Fruit fly (Drosophila melanogaster): ENCODE data around the gene Syt12.
A peak's percentile ranks its signal among the peaks of the same experiment; 100 is the strongest.

Gene Syt12

dm6 chrX:13374979-13375378 lies 15.9 kb downstream of the Syt12 start:
- TF ChIP-seq psq (GFP tag; optimal IDR thresholded peaks at IDR 0.05) (no peak), Rel (GFP tag; optimal IDR thresholded peaks at IDR 0.05) (no peak), Rel (tag; optimal IDR thresholded peaks at IDR 0.05) (no peak), sage (GFP tag; optimal IDR thresholded peaks at IDR 0.05) (no peak), foxo (GFP tag; optimal IDR thresholded peaks at IDR 0.05) (no peak), ey (GFP tag; optimal IDR thresholded peaks at IDR 0.05) (no peak), Vsx2 (GFP tag; optimal IDR thresholded peaks at IDR 0.05; ENCODE audit: partially characterized antibody) (no peak), brk (GFP tag; optimal IDR thresholded peaks at IDR 0.05) (no peak), Hr83 (GFP tag; optimal IDR thresholded peaks at IDR 0.05; ENCODE audit: poor library complexity, severe bottlenecking) (no peak), CrebA (GFP tag; optimal IDR thresholded peaks at IDR 0.05; ENCODE audit: borderline replicate concordance) (no peak), Dfd (GFP tag; optimal IDR thresholded peaks at IDR 0.05) (no peak), HLH106 (tag; optimal IDR thresholded peaks at IDR 0.05) (no peak), Hr78 (GFP tag; optimal IDR thresholded peaks at IDR 0.05) (no peak), Dif (GFP tag; optimal IDR thresholded peaks at IDR 0.05; ENCODE audit: partially characterized antibody) (no peak), Abd-B (GFP tag; optimal IDR thresholded peaks at IDR 0.05) (no peak), lola (GFP tag; optimal IDR thresholded peaks at IDR 0.05) (no peak), Mio (GFP tag; optimal IDR thresholded peaks at IDR 0.05) (no peak), fru (GFP tag; optimal IDR thresholded peaks at IDR 0.05) (no peak)

- no peak for TF ChIP-seq brk (GFP tag; optimal IDR thresholded peaks at IDR 0.05)
- TF ChIP-seq Rel (GFP tag; optimal IDR thresholded peaks at IDR 0.05) = no peak
- TF ChIP-seq Rel (tag; optimal IDR thresholded peaks at IDR 0.05) = no peak
- TF ChIP-seq CG9705 (GFP tag; optimal IDR thresholded peaks at IDR 0.05) = no peak
- no peak for TF ChIP-seq Hr83 (GFP tag; optimal IDR thresholded peaks at IDR 0.05; ENCODE audit: poor library complexity, severe bottlenecking)
- TF ChIP-seq ey (GFP tag; optimal IDR thresholded peaks at IDR 0.05) = no peak
- no peak for TF ChIP-seq Dfd (GFP tag; optimal IDR thresholded peaks at IDR 0.05)
- no peak for TF ChIP-seq Myc (optimal IDR thresholded peaks at IDR 0.05)
- no peak for TF ChIP-seq Abd-B (GFP tag; optimal IDR thresholded peaks at IDR 0.05)
- TF ChIP-seq usp (GFP tag; optimal IDR thresholded peaks at IDR 0.05) = no peak
- no peak for TF ChIP-seq fru (GFP tag; optimal IDR thresholded peaks at IDR 0.05)
- TF ChIP-seq br (GFP tag; optimal IDR thresholded peaks at IDR 0.05) = no peak
- no peak for TF ChIP-seq dsf (GFP tag; optimal IDR thresholded peaks at IDR 0.05; ENCODE audit: borderline replicate concordance)
- no peak for TF ChIP-seq dl (GFP tag; optimal IDR thresholded peaks at IDR 0.05; ENCODE audit: insufficient read depth in 1 of 2, partially characterized antibody in 2 of 2)
Measured at dm6 chrX:13375489-13375997, 16.5 kb downstream of the Syt12 start.

- TF ChIP-seq foxo (GFP tag; optimal IDR thresholded peaks at IDR 0.05) (peak in 1 of 2 experiments; percentile 57), rgr (GFP tag; optimal IDR thresholded peaks at IDR 0.05) (peak; percentile 51), psq (GFP tag; optimal IDR thresholded peaks at IDR 0.05) (peak; percentile 22), ey (GFP tag; optimal IDR thresholded peaks at IDR 0.05) (peak; percentile 34), tai (GFP tag; optimal IDR thresholded peaks at IDR 0.05) (peak; percentile 1), CG32264 (GFP tag; optimal IDR thresholded peaks at IDR 0.05) (no peak), sv (GFP tag; optimal IDR thresholded peaks at IDR 0.05) (peak; percentile 0), lola (GFP tag; optimal IDR thresholded peaks at IDR 0.05) (no peak), h (GFP tag; optimal IDR thresholded peaks at IDR 0.05) (peak; percentile 50), Abd-B (GFP tag; optimal IDR thresholded peaks at IDR 0.05) (no peak), Myc (optimal IDR thresholded peaks at IDR 0.05) (no peak), Dfd (GFP tag; optimal IDR thresholded peaks at IDR 0.05) (no peak), fru (GFP tag; optimal IDR thresholded peaks at IDR 0.05) (peak; percentile 55), HLH106 (tag; optimal IDR thresholded peaks at IDR 0.05) (no peak), dsf (GFP tag; optimal IDR thresholded peaks at IDR 0.05; ENCODE audit: borderline replicate concordance) (no peak), sage (GFP tag; optimal IDR thresholded peaks at IDR 0.05) (no peak), Vsx2 (GFP tag; optimal IDR thresholded peaks at IDR 0.05; ENCODE audit: partially characterized antibody) (no peak), jim (GFP tag; optimal IDR thresholded peaks at IDR 0.05) (no peak)
Measured at dm6 chrX:13376520-13376919, 17.5 kb downstream of the Syt12 start.

- TF ChIP-seq usp (GFP tag; optimal IDR thresholded peaks at IDR 0.05) (no peak), Hnf4 (GFP tag; optimal IDR thresholded peaks at IDR 0.05) (peak; percentile 87), woc (GFP tag; optimal IDR thresholded peaks at IDR 0.05) (no peak), jim (GFP tag; optimal IDR thresholded peaks at IDR 0.05) (peak; percentile 32), rgr (GFP tag; optimal IDR thresholded peaks at IDR 0.05) (peak; percentile 73), lola (GFP tag; optimal IDR thresholded peaks at IDR 0.05) (no peak), h (GFP tag; optimal IDR thresholded peaks at IDR 0.05) (peak; percentile 63), dmrt93B (GFP tag; optimal IDR thresholded peaks at IDR 0.05) (no peak), pan (optimal IDR thresholded peaks at IDR 0.05) (no peak), dsf (GFP tag; optimal IDR thresholded peaks at IDR 0.05; ENCODE audit: borderline replicate concordance) (no peak), br (GFP tag; optimal IDR thresholded peaks at IDR 0.05) (peak; percentile 53), HLH106 (tag; optimal IDR thresholded peaks at IDR 0.05) (peak; percentile 19), Mio (GFP tag; optimal IDR thresholded peaks at IDR 0.05) (no peak), sage (GFP tag; optimal IDR thresholded peaks at IDR 0.05) (peak; percentile 39), Vsx2 (GFP tag; optimal IDR thresholded peaks at IDR 0.05; ENCODE audit: partially characterized antibody) (no peak), fru (GFP tag; optimal IDR thresholded peaks at IDR 0.05) (peak; percentile 52), Dfd (GFP tag; optimal IDR thresholded peaks at IDR 0.05) (no peak), dl (GFP tag; optimal IDR thresholded peaks at IDR 0.05; ENCODE audit: insufficient read depth in 1 of 2, partially characterized antibody in 2 of 2) (no peak), Jra (GFP tag; optimal IDR thresholded peaks at IDR 0.05) (peak; percentile 28), GATAd (GFP tag; optimal IDR thresholded peaks at IDR 0.05) (peak; percentile 44), OdsH (GFP tag; optimal IDR thresholded peaks at IDR 0.05) (peak; percentile 23), Dif (GFP tag; optimal IDR thresholded peaks at IDR 0.05; ENCODE audit: partially characterized antibody) (no peak), sv (GFP tag; optimal IDR thresholded peaks at IDR 0.05) (peak; percentile 63), tai (GFP tag; optimal IDR thresholded peaks at IDR 0.05) (peak; percentile 66), psq (GFP tag; optimal IDR thresholded peaks at IDR 0.05) (peak; percentile 53), CG9705 (GFP tag; optimal IDR thresholded peaks at IDR 0.05) (no peak), Abd-B (GFP tag; optimal IDR thresholded peaks at IDR 0.05) (no peak), Myc (optimal IDR thresholded peaks at IDR 0.05) (no peak), brk (GFP tag; optimal IDR thresholded peaks at IDR 0.05) (no peak), CG32264 (GFP tag; optimal IDR thresholded peaks at IDR 0.05) (no peak), Rel (GFP tag; optimal IDR thresholded peaks at IDR 0.05) (no peak), Rel (tag; optimal IDR thresholded peaks at IDR 0.05) (peak; percentile 44), Hr78 (GFP tag; optimal IDR thresholded peaks at IDR 0.05) (no peak)
Measured at dm6 chrX:13383770-13384169, 24.7 kb downstream of the Syt12 start.

Data from whole organism, wandering third instar larva.